Fruit fly (Drosophila melanogaster) whole organism: ENCODE data around the gene CG7778.

Source experiments
- CG8478 ChIP-seq: fragments of >200 bp; optimal IDR thresholded peaks from 2 replicates; lab custom pipeline; 2018; ENCODE audit warnings: inconsistent platforms
- Dll ChIP-seq: fragments of >200 bp; optimal IDR thresholded peaks from 2 replicates; lab custom pipeline; 2017
- EcR ChIP-seq, 2 experiments: fragments of >200 bp; optimal IDR thresholded peaks; 2 replicates each; lab custom pipeline; 2017; ENCODE audit warnings: missing biosample characterization in 2 of 2, missing genetic modification characterization in 2 of 2, missing genetic modification reagents in 2 of 2
- pan ChIP-seq: fragments of >200 bp; optimal IDR thresholded peaks from 2 replicates; lab custom pipeline; 2017
- psq ChIP-seq: fragments of >200 bp; optimal IDR thresholded peaks from 2 replicates; lab custom pipeline; 2017
- usp ChIP-seq: fragments of >200 bp; optimal IDR thresholded peaks from 2 replicates; lab custom pipeline; 2017; ENCODE audit warnings: missing biosample characterization, missing genetic modification characterization, mixed read lengths

DNA sequence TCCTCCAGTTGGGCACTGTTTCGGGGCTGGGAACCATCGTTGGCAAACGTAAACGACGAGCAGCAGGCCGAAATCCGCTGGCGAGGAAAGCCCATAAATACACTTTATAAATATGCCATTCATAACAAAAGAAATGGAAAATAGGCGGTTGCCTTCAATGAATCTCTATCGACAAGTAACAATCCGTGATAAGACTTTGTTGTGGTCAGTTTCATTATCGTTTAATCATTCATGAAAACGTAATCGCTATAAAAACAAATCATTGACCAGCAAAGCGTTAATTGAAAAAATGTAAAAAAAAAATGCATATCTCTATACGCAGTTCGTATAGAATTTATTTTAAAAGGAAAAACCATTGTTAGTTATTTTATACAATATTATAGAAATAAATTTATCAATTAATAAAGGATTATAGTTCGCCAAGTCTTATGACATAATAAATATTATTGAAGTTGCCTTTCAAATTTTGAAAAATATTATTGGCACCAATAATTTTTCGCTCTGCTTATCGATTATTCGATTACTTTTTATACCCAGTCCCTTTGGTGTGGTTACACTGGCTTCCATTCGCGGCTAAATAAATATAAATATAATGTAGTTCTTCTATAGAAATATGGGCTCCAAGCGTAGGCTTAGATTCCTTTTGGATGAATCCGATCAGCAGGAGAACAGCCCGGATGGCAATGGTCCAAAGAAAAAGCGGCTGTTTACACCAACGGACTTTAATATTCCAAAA lies 53.6 kb downstream of the CG7778 start, which contains the start of gene CG31898:
- TF ChIP-seq pan (no peak), usp (GFP tag; lab: Kevin White, UChicago) (no peak), psq (lab: Kevin White, UChicago) (no peak), Dll (no peak), CG8478 (lab: Kevin White, UChicago) (no peak), EcR (GFP tag; optimal IDR thresholded peaks at IDR 0.05; lab: Kevin White, UChicago) (no peak)
